Fruit fly (Drosophila melanogaster) whole organism, embryonic: ENCODE data around the gene Cp18.

ENCODE experiments used
- B-H1 ChIP-seq: fragments of 200-800 bp; sonication (Bioruptor generic); IDR thresholded peaks from 3 replicates; pipeline ENCODE4 v1.3.6; 2022; ENCODE audit warnings: missing biosample characterization, missing genetic modification characterization
- CG11696 ChIP-seq: fragments of 200-800 bp; sonication (Bioruptor generic); IDR thresholded peaks from 2 replicates; pipeline ENCODE4 v1.3.6; 2022; ENCODE audit warnings: missing biosample characterization, missing genetic modification characterization
- CG12219 ChIP-seq: fragments of 200-800 bp; sonication (Bioruptor generic); optimal IDR thresholded peaks from 3 replicates; lab custom pipeline; 2018; ENCODE audit warnings: missing biosample characterization, mild to moderate bottlenecking, missing genetic modification characterization
- CG14965 ChIP-seq: fragments of 200-800 bp; sonication (Bioruptor generic); optimal IDR thresholded peaks from 2 replicates; lab custom pipeline; 2016; ENCODE audit warnings: missing biosample characterization, missing genetic modification characterization, borderline replicate concordance
- CG15073 ChIP-seq: fragments of 200-800 bp; sonication (Bioruptor generic); optimal IDR thresholded peaks from 2 replicates; lab custom pipeline; 2016; ENCODE audit warnings: missing biosample characterization, missing genetic modification characterization
- CG15269 ChIP-seq: fragments of 200-800 bp; sonication (Bioruptor generic); optimal IDR thresholded peaks from 2 replicates; lab custom pipeline; 2018; ENCODE audit warnings: missing biosample characterization, mild to moderate bottlenecking, missing genetic modification characterization, moderate library complexity
- CG1529 ChIP-seq: fragments of 200-800 bp; sonication (Bioruptor generic); optimal IDR thresholded peaks from 3 replicates; lab custom pipeline; 2018; ENCODE audit warnings: missing biosample characterization, missing genetic modification characterization
- CG1832 ChIP-seq: fragments of 200-800 bp; sonication (Bioruptor generic); optimal IDR thresholded peaks from 2 replicates; lab custom pipeline; 2017; ENCODE audit warnings: missing biosample characterization, mild to moderate bottlenecking, missing genetic modification characterization, inconsistent platforms
- CG2129 ChIP-seq: fragments of 200-800 bp; sonication (Bioruptor generic); IDR thresholded peaks from 2 replicates; pipeline ENCODE4 v1.3.6; 2022; ENCODE audit warnings: missing biosample characterization, missing genetic modification characterization; ENCODE audit not compliant: partially characterized antibody
- CG3065 ChIP-seq: fragments of 200-800 bp; sonication (Bioruptor generic); optimal IDR thresholded peaks from 2 replicates; lab custom pipeline; 2016; ENCODE audit warnings: missing biosample characterization, missing genetic modification characterization
- CG32532 ChIP-seq: fragments of 200-800 bp; sonication (Bioruptor generic); IDR thresholded peaks from 2 replicates; pipeline ENCODE4 v1.3.6; 2022; ENCODE audit warnings: missing biosample characterization, missing genetic modification characterization
- CG4404 ChIP-seq: fragments of 200-800 bp; sonication (Bioruptor generic); IDR thresholded peaks from 2 replicates; pipeline ENCODE4 v1.3.6; 2022; ENCODE audit warnings: missing biosample characterization, missing genetic modification characterization
- CG6683 ChIP-seq: fragments of 200-800 bp; sonication (Bioruptor generic); optimal IDR thresholded peaks from 2 replicates; lab custom pipeline; 2017; ENCODE audit warnings: missing biosample characterization, mild to moderate bottlenecking, missing genetic modification characterization, missing genetic modification reagents
- CG7357 ChIP-seq: fragments of 200-800 bp; sonication (Bioruptor generic); IDR thresholded peaks from 3 replicates; pipeline ENCODE4 v1.3.6; 2022; ENCODE audit warnings: missing biosample characterization, missing genetic modification characterization
- CG9876 ChIP-seq: fragments of 200-800 bp; sonication (Bioruptor generic); optimal IDR thresholded peaks from 2 replicates; lab custom pipeline; 2016; ENCODE audit warnings: missing biosample characterization, missing genetic modification characterization
- Dbx ChIP-seq: fragments of 200-800 bp; sonication (Bioruptor generic); IDR thresholded peaks from 3 replicates; pipeline ENCODE4 v1.3.6; 2022; ENCODE audit warnings: missing biosample characterization, missing genetic modification characterization
- Dp ChIP-seq: fragments of 200-800 bp; sonication (Bioruptor generic); optimal IDR thresholded peaks from 2 replicates; lab custom pipeline; 2018; ENCODE audit warnings: missing biosample characterization, mild to moderate bottlenecking, missing genetic modification characterization, moderate library complexity
- Drgx ChIP-seq: fragments of 200-800 bp; sonication (Bioruptor generic); IDR thresholded peaks from 2 replicates; pipeline ENCODE4 v1.3.6; 2022; ENCODE audit warnings: missing biosample characterization, missing genetic modification characterization
- E2f2 ChIP-seq: fragments of 200-800 bp; sonication (Bioruptor generic); IDR thresholded peaks from 2 replicates; pipeline ENCODE4 v1.3.6; 2022; ENCODE audit warnings: missing biosample characterization, missing genetic modification characterization
- Ets65A ChIP-seq: fragments of 200-800 bp; sonication (Bioruptor generic); peaks from one replicate; lab custom pipeline; 2016; ENCODE audit warnings: missing biosample characterization, missing genetic modification characterization
- HLH3B ChIP-seq: fragments of 200-800 bp; sonication (Bioruptor generic); IDR thresholded peaks from 2 replicates; pipeline ENCODE4 v1.3.6; 2022; ENCODE audit warnings: missing biosample characterization, missing genetic modification characterization
- HLHmδ ChIP-seq: fragments of 200-800 bp; sonication (Bioruptor generic); optimal IDR thresholded peaks from 2 replicates; lab custom pipeline; 2018; ENCODE audit warnings: missing biosample characterization, mild to moderate bottlenecking, missing genetic modification characterization, moderate library complexity
- Hr51 ChIP-seq, 2 experiments: fragments of 200-800 bp; sonication (Bioruptor generic); optimal IDR thresholded peaks; 2 replicates in 1 of 2; 3 replicates in 1 of 2; lab custom pipeline; 2016 to 2018; ENCODE audit warnings: missing biosample characterization in 2 of 2, missing genetic modification characterization in 2 of 2, mild to moderate bottlenecking in 1 of 2, moderate library complexity in 1 of 2
- Lim3 ChIP-seq: fragments of 200-800 bp; sonication (Bioruptor generic); IDR thresholded peaks from 2 replicates; pipeline ENCODE4 v1.3.6; 2022; ENCODE audit warnings: missing biosample characterization, missing genetic modification characterization
- Mes4 ChIP-seq: fragments of 200-800 bp; sonication (Bioruptor generic); optimal IDR thresholded peaks from 2 replicates; lab custom pipeline; 2016; ENCODE audit warnings: missing biosample characterization, missing genetic modification characterization
- NK7.1 ChIP-seq: fragments of 200-800 bp; sonication (Bioruptor generic); optimal IDR thresholded peaks from 3 replicates; lab custom pipeline; 2016; ENCODE audit warnings: missing biosample characterization, missing genetic modification characterization
- NfI ChIP-seq: fragments of 200-800 bp; sonication (Bioruptor generic); optimal IDR thresholded peaks from 3 replicates; lab custom pipeline; 2018; ENCODE audit warnings: missing biosample characterization, mild to moderate bottlenecking, missing genetic modification characterization, moderate library complexity
- Taf1 ChIP-seq: fragments of 200-800 bp; sonication (Bioruptor generic); IDR thresholded peaks from 2 replicates; pipeline ENCODE4 v1.3.6; 2022; ENCODE audit warnings: missing biosample characterization, missing genetic modification characterization
- ato ChIP-seq: fragments of 200-800 bp; sonication (Bioruptor generic); IDR thresholded peaks from 2 replicates; pipeline ENCODE4 v1.3.6; 2022; ENCODE audit warnings: missing biosample characterization, missing genetic modification characterization; ENCODE audit not compliant: partially characterized antibody
- caup ChIP-seq: fragments of 200-800 bp; sonication (Bioruptor generic); optimal IDR thresholded peaks from 3 replicates; lab custom pipeline; 2017; ENCODE audit warnings: missing biosample characterization, mild to moderate bottlenecking, missing genetic modification characterization, moderate library complexity; ENCODE audit not compliant: severe bottlenecking
- crc ChIP-seq: fragments of 200-800 bp; sonication (Bioruptor generic); optimal IDR thresholded peaks from 2 replicates; lab custom pipeline; 2016; ENCODE audit warnings: missing biosample characterization, missing genetic modification characterization
- emc ChIP-seq: fragments of 200-800 bp; sonication (Bioruptor generic); optimal IDR thresholded peaks from 2 replicates; lab custom pipeline; 2016; ENCODE audit warnings: missing biosample characterization, missing genetic modification characterization
- fd64A ChIP-seq: fragments of 200-800 bp; sonication (Bioruptor generic); optimal IDR thresholded peaks from 3 replicates; lab custom pipeline; 2018; ENCODE audit warnings: missing biosample characterization, mild to moderate bottlenecking, missing genetic modification characterization
- gsb-n ChIP-seq: fragments of 200-800 bp; sonication (Bioruptor generic); optimal IDR thresholded peaks from 3 replicates; lab custom pipeline; 2018; ENCODE audit warnings: missing biosample characterization, mild to moderate bottlenecking, missing genetic modification characterization
- h ChIP-seq: fragments of >200 bp; optimal IDR thresholded peaks from 2 replicates; lab custom pipeline; 2017
- her ChIP-seq: fragments of 200-800 bp; sonication (Bioruptor generic); optimal IDR thresholded peaks from 2 replicates; lab custom pipeline; 2016; ENCODE audit warnings: missing biosample characterization, missing genetic modification characterization
- jing ChIP-seq: fragments of 200-800 bp; sonication (Bioruptor generic); optimal IDR thresholded peaks from 2 replicates; lab custom pipeline; 2018; ENCODE audit warnings: missing biosample characterization, mild to moderate bottlenecking, missing genetic modification characterization
- jumu ChIP-seq: fragments of 200-800 bp; sonication (Bioruptor generic); optimal IDR thresholded peaks from 3 replicates; lab custom pipeline; 2016; ENCODE audit warnings: missing biosample characterization, missing genetic modification characterization
- nerfin-1 ChIP-seq: fragments of 200-800 bp; sonication (Bioruptor generic); optimal IDR thresholded peaks from 3 replicates; lab custom pipeline; 2019; ENCODE audit warnings: missing biosample characterization, mild to moderate bottlenecking, missing genetic modification characterization, moderate library complexity
- oc ChIP-seq: fragments of 200-800 bp; sonication (Bioruptor generic); optimal IDR thresholded peaks from 2 replicates; lab custom pipeline; 2018; ENCODE audit warnings: missing biosample characterization, mild to moderate bottlenecking, missing genetic modification characterization, moderate library complexity
- onecut ChIP-seq: fragments of 200-800 bp; sonication (Bioruptor generic); IDR thresholded peaks from 2 replicates; pipeline ENCODE4 v1.3.6; 2022; ENCODE audit warnings: missing biosample characterization, missing genetic modification characterization
- otp ChIP-seq: fragments of 200-800 bp; sonication (Bioruptor generic); IDR thresholded peaks from 3 replicates; pipeline ENCODE4, ENCODE4 v1.3.6; 2022; ENCODE audit warnings: missing biosample characterization, missing genetic modification characterization
- pb ChIP-seq: fragments of 200-800 bp; sonication (Bioruptor generic); optimal IDR thresholded peaks from 3 replicates; lab custom pipeline; 2016; ENCODE audit warnings: missing biosample characterization, missing genetic modification characterization
- pros ChIP-seq: fragments of 200-800 bp; sonication (Bioruptor generic); optimal IDR thresholded peaks from 3 replicates; lab custom pipeline; 2019; ENCODE audit warnings: missing biosample characterization, mild to moderate bottlenecking, missing genetic modification characterization, moderate library complexity
- ro ChIP-seq: fragments of 200-800 bp; sonication (Bioruptor generic); IDR thresholded peaks from 2 replicates; pipeline ENCODE4 v1.3.6; 2022; ENCODE audit warnings: missing biosample characterization, missing genetic modification characterization
- row ChIP-seq: fragments of 200-800 bp; sonication (Bioruptor generic); IDR thresholded peaks from 3 replicates; pipeline ENCODE4 v1.3.6; 2022; ENCODE audit warnings: missing biosample characterization, missing genetic modification characterization
- sd ChIP-seq: fragments of 200-800 bp; sonication (Bioruptor generic); optimal IDR thresholded peaks from 3 replicates; lab custom pipeline; 2018; ENCODE audit warnings: missing biosample characterization, mild to moderate bottlenecking, missing genetic modification characterization, moderate library complexity
- sens ChIP-seq: fragments of 200-800 bp; sonication (Bioruptor generic); peaks from one replicate; lab custom pipeline; 2016; ENCODE audit warnings: missing biosample characterization, missing genetic modification characterization
- sens-2 ChIP-seq: fragments of 200-800 bp; sonication (Bioruptor generic); IDR thresholded peaks from 2 replicates; pipeline ENCODE4 v1.3.6; 2022; ENCODE audit warnings: missing biosample characterization, missing genetic modification characterization
- slbo ChIP-seq: fragments of 200-800 bp; sonication (Bioruptor generic); IDR thresholded peaks from 2 replicates; pipeline ENCODE4 v1.3.6; 2022; ENCODE audit warnings: missing biosample characterization, missing genetic modification characterization
- so ChIP-seq: fragments of 200-800 bp; sonication (Bioruptor generic); IDR thresholded peaks from 3 replicates; pipeline ENCODE4 v1.3.6; 2022; ENCODE audit warnings: missing biosample characterization, missing genetic modification characterization
- vnd ChIP-seq: fragments of 200-800 bp; sonication (Bioruptor generic); IDR thresholded peaks from 3 replicates; pipeline ENCODE4 v1.3.6; 2022; ENCODE audit warnings: missing biosample characterization, missing genetic modification characterization; ENCODE audit not compliant: partially characterized antibody

Cp18 gene

DNA sequence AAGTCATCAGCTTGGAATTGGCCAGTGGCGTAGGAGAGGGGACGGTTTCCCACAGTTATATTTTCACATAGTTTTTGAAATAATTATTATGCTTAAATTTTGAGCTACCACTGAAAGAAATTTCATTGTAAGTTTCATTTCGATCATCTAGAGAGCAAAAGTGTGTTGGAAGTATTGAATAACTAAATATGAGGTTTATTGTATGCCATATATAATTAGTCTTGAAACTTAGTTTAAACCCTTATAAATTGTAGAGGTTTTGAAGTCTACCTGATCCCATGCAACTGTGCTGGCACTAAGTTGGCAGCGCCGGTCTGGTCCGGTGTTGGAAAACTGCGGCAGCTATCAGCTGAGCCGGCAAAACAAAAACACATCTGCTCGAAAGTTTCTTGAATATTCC lies 5.4 kb upstream of the Cp18 start, which contains the start of the genes CG32022 and CG6511 (continued):
- TF ChIP-seq Mes4 (GFP tag; lab: Kevin White, UChicago) (peak; percentile 93), CG6683 (GFP tag; lab: Kevin White, UChicago) (peak; percentile 86), fd64A (GFP tag; lab: Kevin White, UChicago) (peak; percentile 63), Ets65A (GFP tag; lab: Kevin White, UChicago) (peak; percentile 100), Drgx (GFP tag; lab: Robert Waterston, UW) (peak; percentile 96), jing (GFP tag; lab: Kevin White, UChicago) (peak; percentile 93), ro (GFP tag; lab: Robert Waterston, UW) (peak; percentile 91), CG9876 (GFP tag; lab: Kevin White, UChicago) (peak; percentile 96), CG32532 (GFP tag; lab: Robert Waterston, UW) (peak; percentile 97), CG1832 (GFP tag; lab: Kevin White, UChicago) (no peak), otp (GFP tag; lab: Robert Waterston, UW) (peak; percentile 84), CG11696 (GFP tag; lab: Robert Waterston, UW) (peak; percentile 86), onecut (GFP tag; lab: Robert Waterston, UW) (peak; percentile 87), her (GFP tag; lab: Kevin White, UChicago) (peak; percentile 93), pros (peak; percentile 66), CG7357 (GFP tag; lab: Robert Waterston, UW) (peak; percentile 95), CG3065 (peak; percentile 92), emc (GFP tag; lab: Kevin White, UChicago) (peak; percentile 93), CG15073 (GFP tag; lab: Kevin White, UChicago) (peak; percentile 72), slbo (GFP tag; lab: Robert Waterston, UW) (peak; percentile 98), oc (tag; lab: Kevin White, UChicago) (peak; percentile 90), CG2129 (no peak), Dp (GFP tag; lab: Kevin White, UChicago) (peak; percentile 46), row (GFP tag; lab: Robert Waterston, UW) (peak; percentile 99), B-H1 (GFP tag; lab: Robert Waterston, UW) (peak; percentile 91), Dbx (peak; percentile 97), NfI (GFP tag; lab: Kevin White, UChicago) (peak; percentile 98), h (lab: Kevin White, UChicago) (no peak), NK7.1 (GFP tag; lab: Kevin White, UChicago) (peak; percentile 95), CG1529 (peak; percentile 93), CG12219 (peak; percentile 92), ato (GFP tag; lab: Robert Waterston, UW) (no peak), jumu (GFP tag; lab: Kevin White, UChicago) (peak; percentile 97), Lim3 (GFP tag; lab: Robert Waterston, UW) (peak; percentile 86), sens-2 (GFP tag; lab: Robert Waterston, UW) (peak; percentile 88), HLH3B (GFP tag; lab: Robert Waterston, UW) (peak; percentile 94), pb (GFP tag; lab: Kevin White, UChicago) (peak; percentile 96), caup (peak; percentile 97), HLHmδ (GFP tag; lab: Kevin White, UChicago) (no peak), vnd (GFP tag; lab: Robert Waterston, UW) (no peak), CG15269 (tag; lab: Kevin White, UChicago) (peak; percentile 97), Taf1 (GFP tag; lab: Robert Waterston, UW) (peak; percentile 95), CG4404 (GFP tag; lab: Robert Waterston, UW) (peak; percentile 98), CG14965 (GFP tag; lab: Kevin White, UChicago) (peak; percentile 52), Hr51 (GFP tag; optimal IDR thresholded peaks at IDR 0.05; lab: Kevin White, UChicago) (peak; percentile 97), E2f2 (GFP tag; lab: Robert Waterston, UW) (peak; percentile 78), nerfin-1 (tag; lab: Kevin White, UChicago) (peak; percentile 96), sens (GFP tag; lab: Kevin White, UChicago) (peak; percentile 99), so (GFP tag; lab: Robert Waterston, UW) (peak; percentile 94), sd (tag; lab: Kevin White, UChicago) (peak; percentile 97), gsb-n (tag; lab: Kevin White, UChicago) (peak; percentile 93), crc (GFP tag; lab: Kevin White, UChicago) (peak; percentile 94)
